Worm (Caenorhabditis elegans) whole organism, L4 larva: ENCODE data around the gene srz-48.
"Not testable (repeated sequence)": the region's sequence is repeated elsewhere in the genome, so short reads cannot be mapped to it uniquely, and the experiment has no call there.

ENCODE experiments used
- arid-1 ChIP-seq: fragments of 200-800 bp; sonication (Bioruptor generic); conservative IDR thresholded peaks from 2 replicates; pipeline ENCODE4 v1.3.6; 2022; ENCODE audit warnings: missing genetic modification reagents, missing genetic modification characterization, missing compliant biosample characterization
- madf-5 ChIP-seq, 2 experiments: fragments of 200-800 bp; sonication (Bioruptor generic); IDR thresholded peaks; 2 replicates each; pipeline ENCODE4 v1.3.6; 2022; ENCODE audit warnings: missing compliant biosample characterization in 2 of 2, missing genetic modification characterization in 2 of 2
- ztf-7 ChIP-seq: fragments of 150-350 bp; optimal IDR thresholded peaks from 2 replicates; lab custom pipeline; 2014; ENCODE audit warnings: missing biosample characterization, missing genetic modification characterization

The srz-48 gene

ce11 chrV:17409955-17410354 lies 50.0 kb downstream of the srz-48 start, which contains the start of gene srh-132:
Gene srh-132 (plus strand): TSS chrV:17410255.
- TF ChIP-seq ztf-7 (tag; lab: Kevin White, UChicago); madf-5 (GFP tag; IDR thresholded peaks at IDR 0.05; lab: Robert Waterston, UW); arid-1: not testable (repeated sequence)
